Worm (Caenorhabditis elegans): ENCODE data around the gene Y110A2AL.6.

DNA sequence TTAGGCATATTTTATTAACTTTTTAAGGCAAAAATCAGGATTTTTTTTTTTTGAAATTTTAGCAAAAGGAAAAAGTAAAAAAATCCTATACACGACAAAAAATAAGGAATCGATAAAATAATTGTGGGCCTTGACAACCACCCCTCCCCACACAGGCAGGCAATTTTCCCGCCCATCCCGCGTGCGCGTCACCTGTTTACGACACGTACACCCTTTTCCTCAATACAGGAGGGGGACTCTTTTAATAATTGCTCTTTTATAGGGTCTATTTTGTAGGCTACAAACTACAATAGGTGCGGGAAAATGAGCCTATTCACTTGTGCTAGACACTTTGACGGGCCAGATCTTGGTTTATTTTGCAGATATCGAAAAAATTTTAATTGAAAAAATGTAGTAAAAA lies 8.9 kb downstream of the Y110A2AL.6 start:
- TF ChIP-seq syd-9 (tag; optimal IDR thresholded peaks at IDR 0.05) (no peak), pha-2 (tag; optimal IDR thresholded peaks at IDR 0.05) (no peak), ceh-9 (tag; optimal IDR thresholded peaks at IDR 0.05) (no peak), ama-1 (optimal IDR thresholded peaks at IDR 0.05) (no peak), pha-4 (tag; optimal IDR thresholded peaks at IDR 0.05) (no peak), pqm-1 (tag; optimal IDR thresholded peaks at IDR 0.05) (no peak), unc-42 (tag; optimal IDR thresholded peaks at IDR 0.05) (no peak), odd-2 (tag; optimal IDR thresholded peaks at IDR 0.05) (no peak), tbx-2 (tag; optimal IDR thresholded peaks at IDR 0.05) (no peak), pag-3 (tag; optimal IDR thresholded peaks at IDR 0.05; ENCODE audit: borderline replicate concordance) (no peak), F13H6.1 (tag; optimal IDR thresholded peaks at IDR 0.05) (no peak)

Data from whole organism, late embryonic.